Fruit fly (Drosophila melanogaster): ENCODE results near the gene Ccdc85.

Gene Ccdc85

dm6 chr2L:3056448-3056790 is 57.3 kb downstream of the Ccdc85 start, which contains the start of gene FASN1 (continued):
- TF ChIP-seq Ets97D (GFP tag; optimal IDR thresholded peaks at IDR 0.05): no peak
- no peak for TF ChIP-seq toy (GFP tag; IDR thresholded peaks at IDR 0.05)
- TF ChIP-seq Sin3A (optimal IDR thresholded peaks at IDR 0.05): no peak
- TF ChIP-seq CG1529 (GFP tag; optimal IDR thresholded peaks at IDR 0.05): no peak
- peak; percentile 11 for TF ChIP-seq Deaf1 (tag; optimal IDR thresholded peaks at IDR 0.05)
- no peak for TF ChIP-seq CG4707 (GFP tag; optimal IDR thresholded peaks at IDR 0.05)
- no peak for TF ChIP-seq Dip3 (GFP tag; optimal IDR thresholded peaks at IDR 0.05)
- TF ChIP-seq Nf-YA (GFP tag; IDR thresholded peaks at IDR 0.05): no peak
- no peak for TF ChIP-seq kah (GFP tag; optimal IDR thresholded peaks at IDR 0.05)
- TF ChIP-seq CG8924 (tag; optimal IDR thresholded peaks at IDR 0.05): no peak
- TF ChIP-seq bigmax (GFP tag; optimal IDR thresholded peaks at IDR 0.05): no peak
- no peak for TF ChIP-seq pita (GFP tag; optimal IDR thresholded peaks at IDR 0.05)
- TF ChIP-seq CG1603 (tag; optimal IDR thresholded peaks at IDR 0.05): no peak
- peak; percentile 23 for TF ChIP-seq CG5180 (GFP tag; optimal IDR thresholded peaks at IDR 0.05)
- TF ChIP-seq Atf6 (GFP tag; IDR thresholded peaks at IDR 0.05): peak; percentile 25; the same call in 1 of the 2 replicates
- no peak for TF ChIP-seq prd (optimal IDR thresholded peaks at IDR 0.05)
- no peak for TF ChIP-seq prd (GFP tag; IDR thresholded peaks at IDR 0.05)
- peak; percentile 67; the same call in 2 of the 3 replicates for TF ChIP-seq Dbx (GFP tag; IDR thresholded peaks at IDR 0.05)
- TF ChIP-seq CG6272 (GFP tag; IDR thresholded peaks at IDR 0.05): no peak
- TF ChIP-seq CG15269 (tag; optimal IDR thresholded peaks at IDR 0.05): peak; percentile 20
- TF ChIP-seq sens-2 (GFP tag; IDR thresholded peaks at IDR 0.05): no peak
- TF ChIP-seq mld (GFP tag; IDR thresholded peaks at IDR 0.05; ENCODE audit: partially characterized antibody): no peak
- no peak for TF ChIP-seq CG18476 (GFP tag; optimal IDR thresholded peaks at IDR 0.05)
- TF ChIP-seq CG7271 (tag; optimal IDR thresholded peaks at IDR 0.05): no peak
- TF ChIP-seq Ada2b (GFP tag; IDR thresholded peaks at IDR 0.05): no peak

dm6 chr2L:3057951-3058771 is 59.1 kb downstream of the Ccdc85 start:
- TF ChIP-seq CG33557 (GFP tag; optimal IDR thresholded peaks at IDR 0.05) (no peak), HmgZ (tag; optimal IDR thresholded peaks at IDR 0.05) (peak; percentile 40), sd (tag; optimal IDR thresholded peaks at IDR 0.05) (peak; percentile 75), abd-A (tag; optimal IDR thresholded peaks at IDR 0.05) (no peak), CG17612 (GFP tag; IDR thresholded peaks at IDR 0.05) (no peak), Poxn (GFP tag; IDR thresholded peaks at IDR 0.05) (no peak), chinmo (GFP tag; IDR thresholded peaks at IDR 0.05; ENCODE audit: partially characterized antibody) (0 out of 4 replicates have a peak, but pooled peaks have one; percentile 37), CG13296 (GFP tag; optimal IDR thresholded peaks at IDR 0.05) (peak; percentile 36), HHEX (GFP tag; optimal IDR thresholded peaks at IDR 0.05) (peak; percentile 33), ase (GFP tag; IDR thresholded peaks at IDR 0.05) (no peak), CG16813 (GFP tag; IDR thresholded peaks at IDR 0.05; ENCODE audit: partially characterized antibody) (no peak), stwl (tag; optimal IDR thresholded peaks at IDR 0.05) (no peak), CG10565 (GFP tag; optimal IDR thresholded peaks at IDR 0.05) (no peak), al (GFP tag; IDR thresholded peaks at IDR 0.05) (no peak), stc (GFP tag; IDR thresholded peaks at IDR 0.05) (0 out of 2 replicates have a peak, but pooled peaks have one; percentile 10), shn (GFP tag; optimal IDR thresholded peaks at IDR 0.05) (no peak), Ssrp (tag; optimal IDR thresholded peaks at IDR 0.05) (no peak), Hr78 (GFP tag; optimal IDR thresholded peaks at IDR 0.05) (peak in 1 of 2 experiments; percentile 40), CG7271 (tag; optimal IDR thresholded peaks at IDR 0.05) (no peak), CG8290 (GFP tag; optimal IDR thresholded peaks at IDR 0.05) (no peak), CG8290 (tag; optimal IDR thresholded peaks at IDR 0.05) (peak in 1 of 2 experiments; percentile 18), CG9932 (GFP tag; IDR thresholded peaks at IDR 0.05) (0 out of 2 replicates have a peak, but pooled peaks have one; percentile 22), en (GFP tag; optimal IDR thresholded peaks at IDR 0.05) (peak; percentile 73), crc (GFP tag; optimal IDR thresholded peaks at IDR 0.05) (no peak), sens (GFP tag) (peak; percentile 69), Dek (tag; optimal IDR thresholded peaks at IDR 0.05) (peak; percentile 16), E2f1 (GFP tag; IDR thresholded peaks at IDR 0.05) (no peak)

Data from whole organism, embryonic.